Worm (Caenorhabditis elegans) whole organism, midembryonic: ENCODE data around the gene fbxa-37.

Experiments used
- ref-1 ChIP-seq: fragments of 200-800 bp; sonication (Bioruptor generic); conservative IDR thresholded peaks from 2 replicates; pipeline ENCODE4 v1.3.6; 2022; ENCODE audit warnings: missing genetic modification reagents, missing genetic modification characterization, missing compliant biosample characterization
- tab-1 ChIP-seq: fragments of 200-800 bp; sonication (Bioruptor generic); IDR thresholded peaks from 2 replicates; pipeline ENCODE4 v1.3.6; 2022; ENCODE audit warnings: missing genetic modification characterization, missing compliant biosample characterization
- ztf-23 ChIP-seq: fragments of 200-800 bp; sonication (Bioruptor generic); IDR thresholded peaks from 2 replicates; pipeline ENCODE4 v1.3.6; 2022; ENCODE audit warnings: missing genetic modification reagents, missing genetic modification characterization, missing compliant biosample characterization

DNA sequence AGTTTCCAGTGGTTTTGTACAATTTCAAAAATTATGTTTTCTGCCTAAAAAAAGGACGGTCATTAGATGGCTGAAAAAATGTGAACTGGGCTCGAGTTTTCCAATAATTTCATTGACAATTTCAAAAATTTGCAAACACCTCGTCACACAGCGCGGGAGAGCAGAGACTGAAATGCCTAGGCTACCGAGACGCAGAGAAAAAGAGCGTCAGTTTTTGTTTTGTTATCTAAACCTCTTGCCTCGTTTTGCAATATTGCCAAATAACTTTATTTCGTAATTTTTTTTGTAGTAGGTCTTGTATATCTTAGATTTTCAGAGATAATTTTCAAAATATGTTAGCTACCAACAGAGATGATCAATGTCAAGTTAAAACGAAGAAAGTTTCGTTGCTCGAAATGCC lies 41.6 kb upstream of the fbxa-37 start, which contains the start of gene fbxa-63:
- TF ChIP-seq ref-1 (GFP tag; lab: Robert Waterston, UW) (no peak), tab-1 (no peak), ztf-23 (GFP tag; lab: Robert Waterston, UW) (no peak)
